Fruit fly (Drosophila melanogaster) whole organism, embryonic: Measurements from ENCODE around the gene PK2-R2.

Experiments used
- Adf1 ChIP-seq: fragments of 200-800 bp; sonication (Bioruptor generic); IDR thresholded peaks from 2 replicates; pipeline ENCODE4 v1.3.6; 2022; ENCODE audit warnings: missing biosample characterization, missing genetic modification characterization
- Atf3 ChIP-seq: fragments of 200-800 bp; sonication (Bioruptor generic); optimal IDR thresholded peaks from 3 replicates; lab custom pipeline; 2016; ENCODE audit warnings: missing biosample characterization, missing genetic modification characterization
- B-H1 ChIP-seq: fragments of 200-800 bp; sonication (Bioruptor generic); IDR thresholded peaks from 3 replicates; pipeline ENCODE4 v1.3.6; 2022; ENCODE audit warnings: missing biosample characterization, missing genetic modification characterization
- B-H2 ChIP-seq: fragments of 200-800 bp; sonication (Bioruptor generic); optimal IDR thresholded peaks from 2 replicates; lab custom pipeline; 2018; ENCODE audit warnings: missing biosample characterization, mild to moderate bottlenecking, missing genetic modification characterization
- Bgb ChIP-seq: fragments of 200-800 bp; sonication (Bioruptor generic); IDR thresholded peaks from 2 replicates; pipeline ENCODE4 v1.3.6; 2022; ENCODE audit warnings: missing biosample characterization, missing genetic modification characterization; ENCODE audit not compliant: partially characterized antibody
- Bteb2 ChIP-seq: fragments of 200-800 bp; sonication (Bioruptor generic); optimal IDR thresholded peaks from 2 replicates; lab custom pipeline; 2016; ENCODE audit warnings: missing biosample characterization, missing genetic modification characterization
- CG10209 ChIP-seq: fragments of 200-800 bp; sonication (Bioruptor generic); optimal IDR thresholded peaks from 3 replicates; lab custom pipeline; 2017; ENCODE audit warnings: missing biosample characterization, mild to moderate bottlenecking, missing genetic modification characterization, missing genetic modification reagents
- CG10462 ChIP-seq: fragments of 200-800 bp; sonication (Bioruptor generic); optimal IDR thresholded peaks from 2 replicates; lab custom pipeline; 2016; ENCODE audit warnings: missing biosample characterization, missing genetic modification characterization
- CG11398 ChIP-seq: fragments of 200-800 bp; sonication (Bioruptor generic); optimal IDR thresholded peaks from 2 replicates; lab custom pipeline; 2016; ENCODE audit warnings: missing biosample characterization, missing genetic modification characterization
- CG12104 ChIP-seq: fragments of 200-800 bp; sonication (Bioruptor generic); optimal IDR thresholded peaks from 3 replicates; lab custom pipeline; 2016; ENCODE audit warnings: missing biosample characterization, missing genetic modification characterization
- CG12769 ChIP-seq: fragments of 200-800 bp; sonication (Bioruptor generic); optimal IDR thresholded peaks from 2 replicates; lab custom pipeline; 2019; ENCODE audit warnings: missing biosample characterization, mild to moderate bottlenecking, missing genetic modification characterization, moderate library complexity
- CG13296 ChIP-seq: fragments of 200-800 bp; sonication (Bioruptor generic); optimal IDR thresholded peaks from 3 replicates; lab custom pipeline; 2018; ENCODE audit warnings: missing biosample characterization, mild to moderate bottlenecking, missing genetic modification characterization
- CG13894 ChIP-seq: fragments of 200-800 bp; sonication (Bioruptor generic); optimal IDR thresholded peaks from 3 replicates; lab custom pipeline; 2018; ENCODE audit warnings: missing biosample characterization, mild to moderate bottlenecking, missing genetic modification characterization, moderate library complexity
- CG16779 ChIP-seq: fragments of 200-800 bp; sonication (Bioruptor generic); IDR thresholded peaks from 2 replicates; pipeline ENCODE4 v1.3.6; 2022; ENCODE audit warnings: missing biosample characterization, missing genetic modification characterization
- CG30020 ChIP-seq: fragments of 200-800 bp; optimal IDR thresholded peaks from 2 replicates; lab custom pipeline; 2019; ENCODE audit warnings: missing biosample characterization, mild to moderate bottlenecking, missing genetic modification characterization, moderate library complexity
- CG3065 ChIP-seq: fragments of 200-800 bp; sonication (Bioruptor generic); optimal IDR thresholded peaks from 2 replicates; lab custom pipeline; 2016; ENCODE audit warnings: missing biosample characterization, missing genetic modification characterization
- CG33557 ChIP-seq: fragments of 200-800 bp; sonication (Bioruptor generic); optimal IDR thresholded peaks from 2 replicates; lab custom pipeline; 2019; ENCODE audit warnings: missing biosample characterization, mild to moderate bottlenecking, missing genetic modification characterization, moderate library complexity
- CG42726 ChIP-seq: fragments of 200-800 bp; sonication (Bioruptor generic); IDR thresholded peaks from 2 replicates; pipeline ENCODE4 v1.3.6; 2022; ENCODE audit warnings: missing biosample characterization, missing genetic modification characterization; ENCODE audit not compliant: partially characterized antibody
- CG4404 ChIP-seq: fragments of 200-800 bp; sonication (Bioruptor generic); IDR thresholded peaks from 2 replicates; pipeline ENCODE4 v1.3.6; 2022; ENCODE audit warnings: missing biosample characterization, missing genetic modification characterization
- CG4707 ChIP-seq: fragments of 200-800 bp; sonication (Bioruptor generic); optimal IDR thresholded peaks from 2 replicates; lab custom pipeline; 2018; ENCODE audit warnings: missing biosample characterization, mild to moderate bottlenecking, missing genetic modification characterization, moderate library complexity
- CG7556 ChIP-seq: fragments of 200-800 bp; sonication (Bioruptor generic); optimal IDR thresholded peaks from 2 replicates; lab custom pipeline; 2017; ENCODE audit warnings: missing biosample characterization, mild to moderate bottlenecking, missing genetic modification characterization
- CG7745 ChIP-seq: fragments of 200-800 bp; sonication (Bioruptor generic); optimal IDR thresholded peaks from 2 replicates; lab custom pipeline; 2018; ENCODE audit warnings: missing biosample characterization, mild to moderate bottlenecking, missing genetic modification characterization, moderate library complexity
- D19A ChIP-seq: fragments of 200-800 bp; optimal IDR thresholded peaks from 3 replicates; lab custom pipeline; 2019; ENCODE audit warnings: missing biosample characterization, mild to moderate bottlenecking, missing genetic modification characterization, moderate library complexity
- Deaf1 ChIP-seq: fragments of 200-800 bp; optimal IDR thresholded peaks from 3 replicates; lab custom pipeline; 2019; ENCODE audit warnings: missing biosample characterization, mild to moderate bottlenecking, missing genetic modification characterization, moderate library complexity
- Eip74EF ChIP-seq, 2 experiments: fragments of 200-800 bp in 1 of 2; fragments of >200 bp in 1 of 2; sonication (Bioruptor generic) in 1 of 2; optimal IDR thresholded peaks; 2 replicates each; lab custom pipeline; 2017 to 2019; ENCODE audit warnings: missing biosample characterization in 2 of 2, missing genetic modification characterization in 2 of 2, mild to moderate bottlenecking in 1 of 2, moderate library complexity in 1 of 2
- Gsc ChIP-seq: fragments of 200-800 bp; sonication (Bioruptor generic); IDR thresholded peaks from 2 replicates; pipeline ENCODE4 v1.3.6; 2022; ENCODE audit warnings: missing biosample characterization, missing genetic modification characterization
- Jarid2 ChIP-seq: fragments of 200-800 bp; sonication (Bioruptor generic); optimal IDR thresholded peaks from 3 replicates; lab custom pipeline; 2017; ENCODE audit warnings: mild to moderate bottlenecking, missing biosample characterization, missing genetic modification reagents, missing genetic modification characterization
- MTF-1 ChIP-seq: fragments of 200-800 bp; sonication (Bioruptor generic); optimal IDR thresholded peaks from 2 replicates; lab custom pipeline; 2018; ENCODE audit warnings: missing biosample characterization, mild to moderate bottlenecking, missing genetic modification characterization, borderline replicate concordance
- Scr ChIP-seq: fragments of 200-800 bp; sonication (Bioruptor generic); IDR thresholded peaks from 2 replicates; pipeline ENCODE4 v1.3.6; 2022; ENCODE audit warnings: missing biosample characterization, missing genetic modification characterization; ENCODE audit not compliant: partially characterized antibody
- Xbp1 ChIP-seq: fragments of 200-800 bp; sonication (Bioruptor generic); optimal IDR thresholded peaks from 3 replicates; lab custom pipeline; 2016; ENCODE audit warnings: missing biosample characterization, mild to moderate bottlenecking, missing genetic modification characterization
- abd-A ChIP-seq: fragments of 200-800 bp; sonication (Bioruptor generic); optimal IDR thresholded peaks from 3 replicates; lab custom pipeline; 2019; ENCODE audit warnings: missing biosample characterization, mild to moderate bottlenecking, missing genetic modification characterization, moderate library complexity
- aop ChIP-seq: fragments of 200-800 bp; sonication (Bioruptor generic); IDR thresholded peaks from 2 replicates; pipeline ENCODE4 v1.3.6; 2022; ENCODE audit warnings: missing biosample characterization, missing genetic modification characterization
- ara ChIP-seq: fragments of 200-800 bp; sonication (Bioruptor generic); IDR thresholded peaks from 2 replicates; pipeline ENCODE4 v1.3.6; 2022; ENCODE audit warnings: missing biosample characterization, missing genetic modification characterization
- ato ChIP-seq: fragments of 200-800 bp; sonication (Bioruptor generic); IDR thresholded peaks from 2 replicates; pipeline ENCODE4 v1.3.6; 2022; ENCODE audit warnings: missing biosample characterization, missing genetic modification characterization; ENCODE audit not compliant: partially characterized antibody
- bab2 ChIP-seq: fragments of 200-800 bp; sonication (Bioruptor generic); optimal IDR thresholded peaks from 2 replicates; lab custom pipeline; 2016; ENCODE audit warnings: missing biosample characterization, missing genetic modification characterization
- br ChIP-seq: fragments of >200 bp; optimal IDR thresholded peaks from 2 replicates; lab custom pipeline; 2017
- chinmo ChIP-seq: fragments of 200-800 bp; sonication (Bioruptor generic); IDR thresholded peaks from 4 replicates; pipeline ENCODE4 v1.3.6; 2022; ENCODE audit warnings: missing biosample characterization, missing genetic modification characterization; ENCODE audit not compliant: partially characterized antibody
- disco-r ChIP-seq: fragments of 200-800 bp; sonication (Bioruptor generic); optimal IDR thresholded peaks from 2 replicates; lab custom pipeline; 2016; ENCODE audit warnings: missing biosample characterization, missing genetic modification characterization
- esg ChIP-seq: fragments of 200-800 bp; sonication (Bioruptor generic); conservative IDR thresholded peaks from 2 replicates; pipeline ENCODE4 v1.3.6; 2022; ENCODE audit warnings: missing biosample characterization, missing genetic modification characterization
- gcm2 ChIP-seq: fragments of 200-800 bp; sonication (Bioruptor generic); optimal IDR thresholded peaks from 2 replicates; lab custom pipeline; 2016; ENCODE audit warnings: missing biosample characterization, missing genetic modification characterization
- gro ChIP-seq: fragments of 200-800 bp; sonication (Bioruptor generic); optimal IDR thresholded peaks from 2 replicates; lab custom pipeline; 2016; ENCODE audit warnings: missing biosample characterization, missing genetic modification characterization
- gsb-n ChIP-seq: fragments of 200-800 bp; sonication (Bioruptor generic); optimal IDR thresholded peaks from 3 replicates; lab custom pipeline; 2018; ENCODE audit warnings: missing biosample characterization, mild to moderate bottlenecking, missing genetic modification characterization
- lab ChIP-seq: fragments of 200-800 bp; sonication (Bioruptor generic); optimal IDR thresholded peaks from 3 replicates; lab custom pipeline; 2017; ENCODE audit warnings: missing biosample characterization, missing genetic modification characterization, mild to moderate bottlenecking, moderate library complexity, missing genetic modification reagents
- lilli ChIP-seq: fragments of 200-800 bp; sonication (Bioruptor generic); optimal IDR thresholded peaks from 3 replicates; lab custom pipeline; 2016; ENCODE audit warnings: missing biosample characterization, missing genetic modification characterization
- lola ChIP-seq, 3 experiments: fragments of >200 bp in 2 of 3; fragments of 200-800 bp in 1 of 3; sonication (Bioruptor generic) in 1 of 3; optimal IDR thresholded peaks; 2 replicates each; lab custom pipeline; 2017 to 2019; ENCODE audit warnings: missing biosample characterization in 3 of 3, missing genetic modification characterization in 3 of 3, mild to moderate bottlenecking in 1 of 3, moderate library complexity in 1 of 3
- nerfin-1 ChIP-seq: fragments of 200-800 bp; sonication (Bioruptor generic); optimal IDR thresholded peaks from 3 replicates; lab custom pipeline; 2019; ENCODE audit warnings: missing biosample characterization, mild to moderate bottlenecking, missing genetic modification characterization, moderate library complexity
- nerfin-2 ChIP-seq: fragments of 200-800 bp; sonication (Bioruptor generic); IDR thresholded peaks from 2 replicates; pipeline ENCODE4 v1.3.6; 2022; ENCODE audit warnings: missing biosample characterization, missing genetic modification characterization; ENCODE audit not compliant: partially characterized antibody
- oc ChIP-seq: fragments of 200-800 bp; sonication (Bioruptor generic); optimal IDR thresholded peaks from 2 replicates; lab custom pipeline; 2018; ENCODE audit warnings: missing biosample characterization, mild to moderate bottlenecking, missing genetic modification characterization, moderate library complexity
- scrt ChIP-seq: fragments of 200-800 bp; sonication (Bioruptor generic); optimal IDR thresholded peaks from 2 replicates; lab custom pipeline; 2018; ENCODE audit warnings: missing biosample characterization, mild to moderate bottlenecking, missing genetic modification characterization, moderate library complexity
- tll ChIP-seq, 2 experiments: fragments of 200-800 bp in 1 of 2; fragments of >200 bp in 1 of 2; sonication (Bioruptor generic) in 1 of 2; optimal IDR thresholded peaks; 2 replicates each; lab custom pipeline; 2017 to 2019; ENCODE audit warnings: missing biosample characterization in 2 of 2, missing genetic modification characterization in 2 of 2, mild to moderate bottlenecking in 1 of 2, moderate library complexity in 1 of 2

The PK2-R2 gene

DNA sequence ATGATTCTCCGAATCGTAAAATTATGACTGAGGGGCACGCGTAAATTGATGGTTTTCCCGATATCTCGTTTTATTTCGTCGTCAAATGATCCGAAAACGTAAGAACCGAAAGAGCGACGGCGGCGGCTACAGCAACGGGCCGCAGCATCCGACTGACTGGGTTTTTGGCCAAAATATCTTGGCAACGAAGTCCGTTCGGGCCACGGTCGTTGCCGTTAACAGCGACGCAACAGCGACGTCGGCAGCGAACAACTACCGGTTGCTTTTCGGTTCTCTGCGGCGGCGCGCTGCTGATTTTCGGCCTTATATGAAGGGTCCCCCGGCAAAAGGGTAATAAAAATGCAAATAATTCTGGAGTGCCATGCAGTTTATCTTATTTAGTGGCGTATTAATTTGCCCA, at the start of gene PK2-R2:
PK2-R2 (minus strand) TSS at position 160 of the 400 bp plus-strand sequence.
- no peak for TF ChIP-seq Xbp1 (GFP tag; lab: Kevin White, UChicago)
- no peak for TF ChIP-seq CG30020 (tag; lab: Kevin White, UChicago)
- TF ChIP-seq ato (GFP tag; lab: Robert Waterston, UW) = no peak
- no peak for TF ChIP-seq ara (GFP tag; lab: Robert Waterston, UW)
- no peak for TF ChIP-seq Scr (GFP tag; lab: Robert Waterston, UW)
- TF ChIP-seq CG42726 (GFP tag; lab: Robert Waterston, UW) = no peak
- TF ChIP-seq CG11398 (GFP tag; lab: Kevin White, UChicago) = no peak
- 0 out of 4 replicates have a peak, but pooled peaks have one; percentile 36 for TF ChIP-seq chinmo (GFP tag; lab: Robert Waterston, UW)
- TF ChIP-seq Jarid2 (GFP tag; lab: Kevin White, UChicago) = peak; percentile 2
- no peak for TF ChIP-seq CG10462 (GFP tag; lab: Kevin White, UChicago)
- no peak for TF ChIP-seq CG7745 (tag; lab: Kevin White, UChicago)
- TF ChIP-seq Deaf1 (tag; lab: Kevin White, UChicago) = peak; percentile 90
- no peak for TF ChIP-seq lola (GFP tag; optimal IDR thresholded peaks at IDR 0.05; lab: Kevin White, UChicago)
- no peak for TF ChIP-seq bab2
- TF ChIP-seq Atf3 = no peak
- no peak for TF ChIP-seq Gsc (GFP tag; lab: Robert Waterston, UW)
- peak; percentile 23 for TF ChIP-seq abd-A (tag; lab: Kevin White, UChicago)
- TF ChIP-seq CG4707 (GFP tag; lab: Kevin White, UChicago) = no peak
- TF ChIP-seq CG12104 (GFP tag; lab: Kevin White, UChicago) = no peak
- TF ChIP-seq CG3065 (GFP tag; lab: Kevin White, UChicago) = no peak
- no peak for TF ChIP-seq tll (GFP tag; optimal IDR thresholded peaks at IDR 0.05; lab: Kevin White, UChicago)
- TF ChIP-seq MTF-1 (GFP tag; lab: Kevin White, UChicago) = no peak
- peak; percentile 56 for TF ChIP-seq CG13894
- no peak for TF ChIP-seq B-H1 (GFP tag; lab: Robert Waterston, UW)
- TF ChIP-seq CG12769 (tag; lab: Kevin White, UChicago) = peak; percentile 15
- no peak for TF ChIP-seq CG7556
- TF ChIP-seq nerfin-1 = no peak
- TF ChIP-seq CG10209 (GFP tag; lab: Kevin White, UChicago) = no peak
- TF ChIP-seq Adf1 (GFP tag; lab: Robert Waterston, UW) = peak; percentile 79
- TF ChIP-seq Bgb (GFP tag; lab: Robert Waterston, UW) = 0 out of 2 replicates have a peak, but pooled peaks have one; percentile 11
- TF ChIP-seq Bteb2 (GFP tag; lab: Kevin White, UChicago) = no peak
- TF ChIP-seq Eip74EF (GFP tag; optimal IDR thresholded peaks at IDR 0.05; lab: Kevin White, UChicago) = no peak
- TF ChIP-seq oc (tag; lab: Kevin White, UChicago) = no peak
- TF ChIP-seq esg = no peak
- TF ChIP-seq disco-r (GFP tag; lab: Kevin White, UChicago) = no peak
- TF ChIP-seq CG4404 = no peak
- TF ChIP-seq scrt (GFP tag; lab: Kevin White, UChicago) = peak; percentile 83

- TF ChIP-seq gsb-n (no peak), CG13894 (no peak), gcm2 (GFP tag; lab: Kevin White, UChicago) (no peak), lab (GFP tag; lab: Kevin White, UChicago) (no peak), CG33557 (GFP tag; lab: Kevin White, UChicago) (no peak), nerfin-2 (GFP tag; lab: Robert Waterston, UW) (no peak), br (lab: Kevin White, UChicago) (no peak), gro (GFP tag; lab: Kevin White, UChicago) (peak; percentile 61), lilli (GFP tag; lab: Kevin White, UChicago) (peak; percentile 27), B-H2 (no peak), CG13296 (GFP tag; lab: Kevin White, UChicago) (no peak), D19A (tag; lab: Kevin White, UChicago) (no peak), CG16779 (GFP tag; lab: Robert Waterston, UW) (no peak), aop (GFP tag; lab: Robert Waterston, UW) (no peak)
Observed at dm6 chr3R:13382656-13383142, 48.7 kb upstream of the PK2-R2 start.
